Fruit fly (Drosophila melanogaster) whole organism, embryonic: Measurements from ENCODE around the gene Ufsp2.
A peak's percentile ranks its signal among the peaks of the same experiment; 100 is the strongest.

Experiments
- CG10267 ChIP-seq: fragments of 200-800 bp; sonication (Bioruptor generic); optimal IDR thresholded peaks from 2 replicates; lab custom pipeline; 2018; ENCODE audit warnings: missing biosample characterization, mild to moderate bottlenecking, missing genetic modification characterization, moderate library complexity
- CG10431 ChIP-seq: fragments of 200-800 bp; sonication (Bioruptor generic); optimal IDR thresholded peaks from 3 replicates; lab custom pipeline; 2018; ENCODE audit warnings: missing biosample characterization, mild to moderate bottlenecking, missing genetic modification characterization
- CG11696 ChIP-seq: fragments of 200-800 bp; sonication (Bioruptor generic); IDR thresholded peaks from 2 replicates; pipeline ENCODE4 v1.3.6; 2022; ENCODE audit warnings: missing biosample characterization, missing genetic modification characterization
- CG12299 ChIP-seq: fragments of 200-800 bp; sonication (Bioruptor generic); optimal IDR thresholded peaks from 2 replicates; lab custom pipeline; 2018; ENCODE audit warnings: missing biosample characterization, mild to moderate bottlenecking, missing genetic modification characterization
- CG12659 ChIP-seq: fragments of 200-800 bp; sonication (Bioruptor generic); optimal IDR thresholded peaks from 3 replicates; lab custom pipeline; 2017; ENCODE audit warnings: mild to moderate bottlenecking, missing biosample characterization, missing genetic modification reagents, missing genetic modification characterization
- CG14710 ChIP-seq: fragments of 200-800 bp; sonication (Bioruptor generic); optimal IDR thresholded peaks from 3 replicates; lab custom pipeline; 2019; ENCODE audit warnings: missing biosample characterization, mild to moderate bottlenecking, missing genetic modification characterization, moderate library complexity
- CG14860 ChIP-seq: fragments of 200-800 bp; sonication (Bioruptor generic); IDR thresholded peaks from 3 replicates; pipeline ENCODE4 v1.3.6; 2022; ENCODE audit warnings: missing biosample characterization, missing genetic modification characterization; ENCODE audit not compliant: partially characterized antibody
- CG16813 ChIP-seq: fragments of 200-800 bp; sonication (Bioruptor generic); IDR thresholded peaks from 3 replicates; pipeline ENCODE4 v1.3.6; 2022; ENCODE audit warnings: missing biosample characterization, missing genetic modification characterization; ENCODE audit not compliant: partially characterized antibody
- CG17568 ChIP-seq: fragments of 200-800 bp; sonication (Bioruptor generic); optimal IDR thresholded peaks from 2 replicates; lab custom pipeline; 2018; ENCODE audit warnings: missing biosample characterization, mild to moderate bottlenecking, missing genetic modification characterization, moderate library complexity
- CG2875 ChIP-seq: fragments of 200-800 bp; sonication (Bioruptor generic); optimal IDR thresholded peaks from 2 replicates; lab custom pipeline; 2017; ENCODE audit warnings: missing biosample characterization, mild to moderate bottlenecking, missing genetic modification characterization, missing genetic modification reagents
- CG30403 ChIP-seq: fragments of 200-800 bp; sonication (Bioruptor generic); optimal IDR thresholded peaks from 3 replicates; lab custom pipeline; 2016; ENCODE audit warnings: missing biosample characterization, missing genetic modification characterization
- CG31365 ChIP-seq: fragments of 200-800 bp; sonication (Bioruptor generic); optimal IDR thresholded peaks from 2 replicates; lab custom pipeline; 2018; ENCODE audit warnings: missing biosample characterization, mild to moderate bottlenecking, missing genetic modification characterization
- CG31441 ChIP-seq: fragments of 200-800 bp; sonication (Bioruptor generic); IDR thresholded peaks from 2 replicates; pipeline ENCODE4 v1.3.6; 2022; ENCODE audit warnings: missing biosample characterization, missing genetic modification characterization
- CG3163 ChIP-seq: fragments of 200-800 bp; sonication (Bioruptor generic); optimal IDR thresholded peaks from 3 replicates; lab custom pipeline; 2016; ENCODE audit warnings: missing biosample characterization, missing genetic modification characterization
- CG34376 ChIP-seq: fragments of 200-800 bp; sonication (Bioruptor generic); optimal IDR thresholded peaks from 2 replicates; lab custom pipeline; 2018; ENCODE audit warnings: missing biosample characterization, mild to moderate bottlenecking, missing genetic modification characterization
- CG43689 ChIP-seq: fragments of 200-800 bp; sonication (Bioruptor generic); IDR thresholded peaks from 2 replicates; pipeline ENCODE4 v1.3.6; 2022; ENCODE audit warnings: missing biosample characterization, missing genetic modification characterization
- CG4404 ChIP-seq: fragments of 200-800 bp; sonication (Bioruptor generic); IDR thresholded peaks from 2 replicates; pipeline ENCODE4 v1.3.6; 2022; ENCODE audit warnings: missing biosample characterization, missing genetic modification characterization
- CG6791 ChIP-seq: fragments of 200-800 bp; sonication (Bioruptor generic); IDR thresholded peaks from 3 replicates; pipeline ENCODE4 v1.3.6; 2022; ENCODE audit warnings: missing biosample characterization, missing genetic modification characterization; ENCODE audit not compliant: partially characterized antibody
- CG6854 ChIP-seq: fragments of 200-800 bp; sonication (Bioruptor generic); optimal IDR thresholded peaks from 3 replicates; lab custom pipeline; 2017; ENCODE audit warnings: missing biosample characterization, mild to moderate bottlenecking, missing genetic modification characterization
- CG8924 ChIP-seq: fragments of 200-800 bp; optimal IDR thresholded peaks from 3 replicates; lab custom pipeline; 2019; ENCODE audit warnings: missing biosample characterization, mild to moderate bottlenecking, missing genetic modification characterization, moderate library complexity
- CG9797 ChIP-seq: fragments of 200-800 bp; sonication (Bioruptor generic); optimal IDR thresholded peaks from 3 replicates; lab custom pipeline; 2018; ENCODE audit warnings: missing biosample characterization, mild to moderate bottlenecking, missing genetic modification characterization
- CTCF ChIP-seq: fragments of 200-800 bp; sonication (Bioruptor generic); optimal IDR thresholded peaks from 2 replicates; lab custom pipeline; 2017; ENCODE audit warnings: missing biosample characterization, mild to moderate bottlenecking, missing genetic modification characterization, moderate library complexity
- CoRest ChIP-seq: fragments of 200-800 bp; sonication (Bioruptor generic); optimal IDR thresholded peaks from 3 replicates; lab custom pipeline; 2018; ENCODE audit warnings: missing biosample characterization, mild to moderate bottlenecking, missing genetic modification characterization, moderate library complexity
- Ets97D ChIP-seq: fragments of 200-800 bp; sonication (Bioruptor generic); optimal IDR thresholded peaks from 3 replicates; lab custom pipeline; 2016; ENCODE audit warnings: missing biosample characterization, missing genetic modification characterization
- Myb ChIP-seq: fragments of 200-800 bp; sonication (Bioruptor generic); optimal IDR thresholded peaks from 2 replicates; lab custom pipeline; 2016; ENCODE audit warnings: missing biosample characterization, missing genetic modification characterization
- Opbp ChIP-seq: fragments of 200-800 bp; sonication (Bioruptor generic); IDR thresholded peaks from 3 replicates; pipeline ENCODE4 v1.3.6; 2022; ENCODE audit warnings: missing biosample characterization, missing genetic modification characterization; ENCODE audit not compliant: partially characterized antibody
- Scr ChIP-seq: fragments of 200-800 bp; sonication (Bioruptor generic); IDR thresholded peaks from 2 replicates; pipeline ENCODE4 v1.3.6; 2022; ENCODE audit warnings: missing biosample characterization, missing genetic modification characterization; ENCODE audit not compliant: partially characterized antibody
- Six4 ChIP-seq: fragments of 200-800 bp; sonication (Bioruptor generic); optimal IDR thresholded peaks from 2 replicates; lab custom pipeline; 2016; ENCODE audit warnings: missing biosample characterization, missing genetic modification characterization
- Sry-δ ChIP-seq: fragments of 200-800 bp; sonication (Bioruptor generic); optimal IDR thresholded peaks from 2 replicates; lab custom pipeline; 2016; ENCODE audit warnings: missing biosample characterization, missing genetic modification characterization
- chinmo ChIP-seq: fragments of 200-800 bp; sonication (Bioruptor generic); IDR thresholded peaks from 4 replicates; pipeline ENCODE4 v1.3.6; 2022; ENCODE audit warnings: missing biosample characterization, missing genetic modification characterization; ENCODE audit not compliant: partially characterized antibody
- da ChIP-seq: fragments of 200-800 bp; sonication (Bioruptor generic); optimal IDR thresholded peaks from 2 replicates; lab custom pipeline; 2016; ENCODE audit warnings: missing biosample characterization, missing genetic modification characterization
- gfzf ChIP-seq: fragments of 200-800 bp; sonication (Bioruptor generic); optimal IDR thresholded peaks from 2 replicates; lab custom pipeline; 2016; ENCODE audit warnings: missing biosample characterization, mild to moderate bottlenecking, missing genetic modification characterization, moderate library complexity
- hb ChIP-seq: fragments of 200-800 bp; sonication (Bioruptor generic); IDR thresholded peaks from 3 replicates; pipeline ENCODE4 v1.3.6; 2022; ENCODE audit warnings: missing biosample characterization, missing genetic modification characterization; ENCODE audit not compliant: partially characterized antibody
- hbn ChIP-seq: fragments of 200-800 bp; sonication (Bioruptor generic); IDR thresholded peaks from 2 replicates; pipeline ENCODE4 v1.3.6; 2022; ENCODE audit warnings: missing biosample characterization, missing genetic modification characterization; ENCODE audit not compliant: partially characterized antibody
- insv ChIP-seq, 2 experiments: fragments of 200-800 bp; sonication (Bioruptor generic); optimal IDR thresholded peaks; 3 replicates each; lab custom pipeline; 2016 to 2018; ENCODE audit warnings: missing biosample characterization in 2 of 2, missing genetic modification characterization in 2 of 2
- lilli ChIP-seq: fragments of 200-800 bp; sonication (Bioruptor generic); optimal IDR thresholded peaks from 3 replicates; lab custom pipeline; 2016; ENCODE audit warnings: missing biosample characterization, missing genetic modification characterization
- nau ChIP-seq: fragments of 200-800 bp; sonication (Bioruptor generic); optimal IDR thresholded peaks from 3 replicates; lab custom pipeline; 2017; ENCODE audit warnings: missing biosample characterization, mild to moderate bottlenecking, missing genetic modification characterization, missing genetic modification reagents
- oc ChIP-seq: fragments of 200-800 bp; sonication (Bioruptor generic); optimal IDR thresholded peaks from 2 replicates; lab custom pipeline; 2018; ENCODE audit warnings: missing biosample characterization, mild to moderate bottlenecking, missing genetic modification characterization, moderate library complexity
- row ChIP-seq: fragments of 200-800 bp; sonication (Bioruptor generic); IDR thresholded peaks from 3 replicates; pipeline ENCODE4 v1.3.6; 2022; ENCODE audit warnings: missing biosample characterization, missing genetic modification characterization
- run ChIP-seq: fragments of 200-800 bp; sonication (Bioruptor generic); optimal IDR thresholded peaks from 3 replicates; lab custom pipeline; 2018; ENCODE audit warnings: missing biosample characterization, mild to moderate bottlenecking, missing genetic modification characterization
- sr ChIP-seq: fragments of 200-800 bp; sonication (Bioruptor generic); IDR thresholded peaks from 3 replicates; pipeline ENCODE4 v1.3.6; 2022; ENCODE audit warnings: missing biosample characterization, missing genetic modification characterization
- sug ChIP-seq: fragments of 200-800 bp; optimal IDR thresholded peaks from 2 replicates; lab custom pipeline; 2019; ENCODE audit warnings: missing biosample characterization, mild to moderate bottlenecking, missing genetic modification characterization, moderate library complexity
- tna ChIP-seq: fragments of 200-800 bp; sonication (Bioruptor generic); IDR thresholded peaks from 2 replicates; pipeline ENCODE4 v1.3.6; 2022; ENCODE audit warnings: missing biosample characterization, missing genetic modification characterization; ENCODE audit not compliant: partially characterized antibody
- unpg ChIP-seq: fragments of 200-800 bp; sonication (Bioruptor generic); optimal IDR thresholded peaks from 3 replicates; lab custom pipeline; 2018; ENCODE audit warnings: missing biosample characterization, mild to moderate bottlenecking, missing genetic modification characterization, moderate library complexity
- vnd ChIP-seq: fragments of 200-800 bp; sonication (Bioruptor generic); IDR thresholded peaks from 3 replicates; pipeline ENCODE4 v1.3.6; 2022; ENCODE audit warnings: missing biosample characterization, missing genetic modification characterization; ENCODE audit not compliant: partially characterized antibody
- wek ChIP-seq: fragments of 200-800 bp; sonication (Bioruptor generic); optimal IDR thresholded peaks from 3 replicates; lab custom pipeline; 2018; ENCODE audit warnings: missing biosample characterization, mild to moderate bottlenecking, missing genetic modification characterization, moderate library complexity
- yki ChIP-seq: fragments of >200 bp; optimal IDR thresholded peaks from 3 replicates; lab custom pipeline; 2018
- zen2 ChIP-seq: fragments of 200-800 bp; sonication (Bioruptor generic); IDR thresholded peaks from 3 replicates; pipeline ENCODE4 v1.3.6; 2022; ENCODE audit warnings: missing biosample characterization, missing genetic modification characterization; ENCODE audit not compliant: partially characterized antibody

Ufsp2 gene

DNA sequence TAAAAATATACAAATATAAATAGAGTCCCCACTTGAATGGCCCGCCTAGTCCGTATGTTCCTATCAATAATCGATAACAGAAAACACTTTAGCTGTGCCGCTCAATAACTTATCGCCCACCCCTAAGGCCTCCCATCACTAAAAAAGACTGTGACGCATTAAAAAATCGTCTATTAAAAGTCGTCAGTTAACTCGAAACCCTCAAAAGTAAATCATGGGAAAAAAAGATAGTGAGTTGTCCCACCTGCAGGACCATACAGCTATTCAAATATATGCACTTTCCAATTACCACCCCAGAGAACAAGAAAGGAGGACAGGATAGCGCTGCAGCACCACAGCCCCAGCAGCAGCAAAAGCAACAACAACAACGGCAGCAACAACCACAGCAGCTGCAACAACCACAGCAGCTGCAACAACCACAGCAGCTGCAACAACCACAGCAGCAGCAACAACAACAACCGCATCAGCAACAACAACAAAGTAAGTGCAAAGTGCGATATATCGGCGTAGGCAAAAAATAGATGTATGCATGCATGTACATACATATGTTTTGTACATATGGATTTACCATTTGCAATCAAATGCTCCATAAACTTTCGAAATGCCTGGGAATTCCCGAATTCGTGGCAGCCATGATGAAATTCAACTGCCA is 22.3 kb upstream of the Ufsp2 start, which contains the start of gene AGO2 (continued):
- peak; percentile 53 for TF ChIP-seq CG12659 (GFP tag; lab: Kevin White, UChicago)
- peak; percentile 38 for TF ChIP-seq CG8924 (tag; lab: Kevin White, UChicago)
- peak; percentile 30 for TF ChIP-seq lilli (GFP tag; lab: Kevin White, UChicago)
- peak; percentile 31; the same call in 1 of the 3 replicates for TF ChIP-seq row (GFP tag; lab: Robert Waterston, UW)
- TF ChIP-seq gfzf: peak; percentile 41
- TF ChIP-seq tna (GFP tag; lab: Robert Waterston, UW): peak; percentile 75
- peak; percentile 17 for TF ChIP-seq Six4
- peak; percentile 62; the same call in 1 of the 3 replicates for TF ChIP-seq vnd
- TF ChIP-seq CG12299: peak; percentile 24
- TF ChIP-seq insv (GFP tag; optimal IDR thresholded peaks at IDR 0.05; lab: Kevin White, UChicago): peak in 1 of 2 experiments; percentile 33
- TF ChIP-seq CG14710 (tag; lab: Kevin White, UChicago): peak; percentile 81
- peak; percentile 53 for TF ChIP-seq CG9797 (GFP tag; lab: Kevin White, UChicago)
- peak; percentile 68; the same call in 2 of the 3 replicates for TF ChIP-seq CG16813 (GFP tag; lab: Robert Waterston, UW)
- TF ChIP-seq CG11696 (GFP tag; lab: Robert Waterston, UW): no peak
- no peak for TF ChIP-seq CG2875
- TF ChIP-seq CG34376 (GFP tag; lab: Kevin White, UChicago): peak; percentile 12
- TF ChIP-seq CG3163 (GFP tag; lab: Kevin White, UChicago): peak; percentile 32
- TF ChIP-seq CG4404 (GFP tag; lab: Robert Waterston, UW): no peak
- TF ChIP-seq chinmo (GFP tag; lab: Robert Waterston, UW): peak; percentile 95; the same call in 2 of the 4 replicates
- peak; percentile 62 for TF ChIP-seq da (GFP tag; lab: Kevin White, UChicago)
- peak; percentile 23 for TF ChIP-seq CoRest
- TF ChIP-seq Ets97D (GFP tag; lab: Kevin White, UChicago): peak; percentile 17
- peak; percentile 61 for TF ChIP-seq CTCF (GFP tag; lab: Kevin White, UChicago)
- peak; percentile 70; the same call in 1 of the 3 replicates for TF ChIP-seq CG6791 (GFP tag; lab: Robert Waterston, UW)
- TF ChIP-seq Sry-δ (GFP tag; lab: Kevin White, UChicago): peak; percentile 95
- TF ChIP-seq wek (GFP tag; lab: Kevin White, UChicago): peak; percentile 17
- TF ChIP-seq CG31365 (tag; lab: Kevin White, UChicago): peak; percentile 3
- TF ChIP-seq CG10431 (GFP tag; lab: Kevin White, UChicago): peak; percentile 61
- peak; percentile 65 for TF ChIP-seq Scr (GFP tag; lab: Robert Waterston, UW)
- no peak for TF ChIP-seq CG31441
- peak; percentile 59; the same call in 2 of the 3 replicates for TF ChIP-seq CG14860 (GFP tag; lab: Robert Waterston, UW)
- TF ChIP-seq hbn (GFP tag; lab: Robert Waterston, UW): peak; percentile 50
- peak; percentile 69; the same call in 2 of the 3 replicates for TF ChIP-seq zen2 (GFP tag; lab: Robert Waterston, UW)
- TF ChIP-seq hb: peak; percentile 68; the same call in 2 of the 3 replicates
- TF ChIP-seq unpg (GFP tag; lab: Kevin White, UChicago): peak; percentile 6
- peak; percentile 21 for TF ChIP-seq CG30403 (GFP tag; lab: Kevin White, UChicago)
- no peak for TF ChIP-seq CG43689 (GFP tag; lab: Robert Waterston, UW)
- TF ChIP-seq Myb (GFP tag; lab: Kevin White, UChicago): peak; percentile 26
- TF ChIP-seq sug (tag; lab: Kevin White, UChicago): peak; percentile 9
- peak; percentile 41 for TF ChIP-seq CG10267 (tag; lab: Kevin White, UChicago)
- TF ChIP-seq CG17568 (GFP tag; lab: Kevin White, UChicago): peak; percentile 61
- TF ChIP-seq nau (GFP tag; lab: Kevin White, UChicago): peak; percentile 46
- TF ChIP-seq run: no peak
- TF ChIP-seq CG6854: peak; percentile 3
- TF ChIP-seq Opbp (GFP tag; lab: Robert Waterston, UW): peak; percentile 62; the same call in 2 of the 3 replicates
- no peak for TF ChIP-seq oc (tag; lab: Kevin White, UChicago)
- no peak for TF ChIP-seq yki (lab: Kevin White, UChicago)
- TF ChIP-seq sr (GFP tag; lab: Robert Waterston, UW): no peak
